Fruit fly (Drosophila melanogaster) whole organism, embryonic: Measurements from ENCODE around the gene SmE.

ENCODE experiments used
- Abd-B ChIP-seq: fragments of 200-800 bp; sonication (Bioruptor generic); optimal IDR thresholded peaks from 2 replicates; lab custom pipeline; 2018; ENCODE audit warnings: missing biosample characterization, mild to moderate bottlenecking, missing genetic modification characterization, moderate library complexity
- Awh ChIP-seq: fragments of 200-800 bp; sonication (Bioruptor generic); IDR thresholded peaks from 2 replicates; pipeline ENCODE4, ENCODE4 v1.3.6; 2022; ENCODE audit warnings: missing biosample characterization, missing genetic modification characterization
- Bgb ChIP-seq: fragments of 200-800 bp; sonication (Bioruptor generic); IDR thresholded peaks from 2 replicates; pipeline ENCODE4 v1.3.6; 2022; ENCODE audit warnings: missing biosample characterization, missing genetic modification characterization; ENCODE audit not compliant: partially characterized antibody
- CG11247 ChIP-seq: fragments of 200-800 bp; sonication (Bioruptor generic); IDR thresholded peaks from 2 replicates; pipeline ENCODE4 v1.3.6; 2022; ENCODE audit warnings: missing biosample characterization, missing genetic modification characterization
- CG11504 ChIP-seq: fragments of 200-800 bp; sonication (Bioruptor generic); optimal IDR thresholded peaks from 3 replicates; lab custom pipeline; 2019; ENCODE audit warnings: missing biosample characterization, mild to moderate bottlenecking, missing genetic modification characterization, moderate library complexity
- CG13287 ChIP-seq: fragments of 200-800 bp; sonication (Bioruptor generic); IDR thresholded peaks from 2 replicates; pipeline ENCODE4 v1.3.6; 2022; ENCODE audit warnings: missing biosample characterization, missing genetic modification characterization; ENCODE audit not compliant: partially characterized antibody
- CG17385 ChIP-seq: fragments of 200-800 bp; sonication (Bioruptor generic); optimal IDR thresholded peaks from 3 replicates; lab custom pipeline; 2018; ENCODE audit warnings: missing biosample characterization, mild to moderate bottlenecking, missing genetic modification characterization
- CG17912 ChIP-seq: fragments of 200-800 bp; sonication (Bioruptor generic); optimal IDR thresholded peaks from 2 replicates; lab custom pipeline; 2018; ENCODE audit warnings: missing biosample characterization, mild to moderate bottlenecking, missing genetic modification characterization
- CG2199 ChIP-seq: fragments of 200-800 bp; sonication (Bioruptor generic); IDR thresholded peaks from 3 replicates; pipeline ENCODE4 v1.3.6; 2022; ENCODE audit warnings: missing biosample characterization, missing genetic modification characterization
- CG30403 ChIP-seq: fragments of 200-800 bp; sonication (Bioruptor generic); optimal IDR thresholded peaks from 3 replicates; lab custom pipeline; 2016; ENCODE audit warnings: missing biosample characterization, missing genetic modification characterization
- CG3163 ChIP-seq: fragments of 200-800 bp; sonication (Bioruptor generic); optimal IDR thresholded peaks from 3 replicates; lab custom pipeline; 2016; ENCODE audit warnings: missing biosample characterization, missing genetic modification characterization
- CG33213 ChIP-seq: fragments of 200-800 bp; sonication (Bioruptor generic); optimal IDR thresholded peaks from 3 replicates; lab custom pipeline; 2016; ENCODE audit warnings: missing biosample characterization, missing genetic modification characterization
- CG34376 ChIP-seq: fragments of 200-800 bp; sonication (Bioruptor generic); optimal IDR thresholded peaks from 2 replicates; lab custom pipeline; 2018; ENCODE audit warnings: missing biosample characterization, mild to moderate bottlenecking, missing genetic modification characterization
- CG6854 ChIP-seq: fragments of 200-800 bp; sonication (Bioruptor generic); optimal IDR thresholded peaks from 3 replicates; lab custom pipeline; 2017; ENCODE audit warnings: missing biosample characterization, mild to moderate bottlenecking, missing genetic modification characterization
- CG7928 ChIP-seq: fragments of 200-800 bp; sonication (Bioruptor generic); optimal IDR thresholded peaks from 2 replicates; lab custom pipeline; 2017; ENCODE audit warnings: missing biosample characterization, mild to moderate bottlenecking, missing genetic modification characterization
- CG9817 ChIP-seq: fragments of 200-800 bp; sonication (Bioruptor generic); optimal IDR thresholded peaks from 2 replicates; lab custom pipeline; 2018; ENCODE audit warnings: missing biosample characterization, mild to moderate bottlenecking, missing genetic modification characterization, moderate library complexity
- Deaf1 ChIP-seq: fragments of 200-800 bp; optimal IDR thresholded peaks from 3 replicates; lab custom pipeline; 2019; ENCODE audit warnings: missing biosample characterization, mild to moderate bottlenecking, missing genetic modification characterization, moderate library complexity
- Dll ChIP-seq: fragments of 200-800 bp; sonication (Bioruptor generic); IDR thresholded peaks from 4 replicates; pipeline ENCODE4 v1.3.6; 2022; ENCODE audit warnings: missing biosample characterization, missing genetic modification characterization; ENCODE audit not compliant: partially characterized antibody
- Dp ChIP-seq: fragments of 200-800 bp; sonication (Bioruptor generic); optimal IDR thresholded peaks from 2 replicates; lab custom pipeline; 2018; ENCODE audit warnings: missing biosample characterization, mild to moderate bottlenecking, missing genetic modification characterization, moderate library complexity
- Dref ChIP-seq: fragments of 200-800 bp; sonication (Bioruptor generic); IDR thresholded peaks from 2 replicates; pipeline ENCODE4 v1.3.6; 2022; ENCODE audit warnings: missing biosample characterization, missing genetic modification characterization
- H2.0 ChIP-seq: fragments of 200-800 bp; sonication (Bioruptor generic); IDR thresholded peaks from 2 replicates; pipeline ENCODE4 v1.3.6; 2022; ENCODE audit warnings: missing biosample characterization, missing genetic modification characterization
- Hr51 ChIP-seq, 2 experiments: fragments of 200-800 bp; sonication (Bioruptor generic); optimal IDR thresholded peaks; 2 replicates in 1 of 2; 3 replicates in 1 of 2; lab custom pipeline; 2016 to 2018; ENCODE audit warnings: missing biosample characterization in 2 of 2, missing genetic modification characterization in 2 of 2, mild to moderate bottlenecking in 1 of 2, moderate library complexity in 1 of 2
- Med ChIP-seq: fragments of 200-800 bp; sonication (Bioruptor generic); peaks from one replicate; lab custom pipeline; 2016; ENCODE audit warnings: missing biosample characterization, missing genetic modification characterization, mild to moderate bottlenecking, inconsistent platforms, moderate library complexity
- Meics ChIP-seq: fragments of 200-800 bp; sonication (Bioruptor generic); optimal IDR thresholded peaks from 2 replicates; lab custom pipeline; 2017; ENCODE audit warnings: missing biosample characterization, mild to moderate bottlenecking, missing genetic modification characterization
- Opbp ChIP-seq: fragments of 200-800 bp; sonication (Bioruptor generic); IDR thresholded peaks from 3 replicates; pipeline ENCODE4 v1.3.6; 2022; ENCODE audit warnings: missing biosample characterization, missing genetic modification characterization; ENCODE audit not compliant: partially characterized antibody
- Pdp1 ChIP-seq, 2 experiments: fragments of 200-800 bp; sonication (Bioruptor generic); optimal IDR thresholded peaks; 3 replicates each; lab custom pipeline; 2016; ENCODE audit warnings: missing biosample characterization in 2 of 2, missing genetic modification characterization in 2 of 2, mild to moderate bottlenecking in 1 of 2, moderate library complexity in 1 of 2
- Scr ChIP-seq: fragments of 200-800 bp; sonication (Bioruptor generic); IDR thresholded peaks from 2 replicates; pipeline ENCODE4 v1.3.6; 2022; ENCODE audit warnings: missing biosample characterization, missing genetic modification characterization; ENCODE audit not compliant: partially characterized antibody
- Xbp1 ChIP-seq: fragments of 200-800 bp; sonication (Bioruptor generic); optimal IDR thresholded peaks from 3 replicates; lab custom pipeline; 2016; ENCODE audit warnings: missing biosample characterization, mild to moderate bottlenecking, missing genetic modification characterization
- amos ChIP-seq: fragments of 200-800 bp; sonication (Bioruptor generic); IDR thresholded peaks from 2 replicates; pipeline ENCODE4 v1.3.6; 2022; ENCODE audit warnings: missing biosample characterization, missing genetic modification characterization; ENCODE audit not compliant: partially characterized antibody
- bbx ChIP-seq: fragments of 200-800 bp; sonication (Bioruptor generic); IDR thresholded peaks from 2 replicates; pipeline ENCODE4 v1.3.6; 2022; ENCODE audit warnings: missing biosample characterization, missing genetic modification characterization; ENCODE audit not compliant: partially characterized antibody
- cad ChIP-seq: fragments of >200 bp; optimal IDR thresholded peaks from 2 replicates; lab custom pipeline; 2017; ENCODE audit warnings: missing biosample characterization, missing genetic modification characterization
- cg ChIP-seq: fragments of 200-800 bp; sonication (Bioruptor generic); optimal IDR thresholded peaks from 3 replicates; lab custom pipeline; 2019; ENCODE audit warnings: missing biosample characterization, mild to moderate bottlenecking, missing genetic modification characterization, moderate library complexity
- chif ChIP-seq, 2 experiments: fragments of 200-800 bp; sonication (Bioruptor generic); optimal IDR thresholded peaks; 3 replicates each; lab custom pipeline; 2016; ENCODE audit warnings: missing biosample characterization in 2 of 2, missing genetic modification characterization in 2 of 2
- crol ChIP-seq: fragments of 200-800 bp; sonication (Bioruptor generic); IDR thresholded peaks from 2 replicates; pipeline ENCODE4 v1.3.6; 2022; ENCODE audit warnings: missing biosample characterization, missing genetic modification characterization
- ewg ChIP-seq: fragments of 200-800 bp; sonication (Bioruptor generic); optimal IDR thresholded peaks from 3 replicates; lab custom pipeline; 2017; ENCODE audit warnings: mild to moderate bottlenecking, missing biosample characterization, missing genetic modification reagents, missing genetic modification characterization
- fd96Cb ChIP-seq: fragments of 200-800 bp; sonication (Bioruptor generic); optimal IDR thresholded peaks from 2 replicates; lab custom pipeline; 2018; ENCODE audit warnings: missing biosample characterization, mild to moderate bottlenecking, missing genetic modification characterization, moderate library complexity
- ind ChIP-seq: fragments of 200-800 bp; sonication (Bioruptor generic); optimal IDR thresholded peaks from 3 replicates; lab custom pipeline; 2016; ENCODE audit warnings: missing biosample characterization, missing genetic modification characterization
- kni ChIP-seq: fragments of 200-800 bp; sonication (Bioruptor generic); optimal IDR thresholded peaks from 3 replicates; lab custom pipeline; 2017; ENCODE audit warnings: mild to moderate bottlenecking, missing biosample characterization, missing genetic modification reagents, missing genetic modification characterization
- nerfin-1 ChIP-seq: fragments of 200-800 bp; sonication (Bioruptor generic); optimal IDR thresholded peaks from 3 replicates; lab custom pipeline; 2019; ENCODE audit warnings: missing biosample characterization, mild to moderate bottlenecking, missing genetic modification characterization, moderate library complexity
- onecut ChIP-seq: fragments of 200-800 bp; sonication (Bioruptor generic); IDR thresholded peaks from 2 replicates; pipeline ENCODE4 v1.3.6; 2022; ENCODE audit warnings: missing biosample characterization, missing genetic modification characterization
- pfk ChIP-seq: fragments of 200-800 bp; sonication (Bioruptor generic); optimal IDR thresholded peaks from 2 replicates; lab custom pipeline; 2018; ENCODE audit warnings: missing biosample characterization, mild to moderate bottlenecking, missing genetic modification characterization, moderate library complexity
- prd ChIP-seq, 3 experiments: fragments of >200 bp in 2 of 3; fragments of 200-800 bp in 1 of 3; sonication (Bioruptor generic) in 1 of 3; optimal IDR thresholded peaks in 2 of 3; IDR thresholded peaks in 1 of 3; 2 replicates in 2 of 3; 3 replicates in 1 of 3; pipeline versions ENCODE4 v1.3.6 to Lab custom; 2017 to 2022; ENCODE audit warnings: missing biosample characterization in 1 of 3, missing genetic modification characterization in 1 of 3
- pzg ChIP-seq: fragments of 200-800 bp; sonication (Bioruptor generic); optimal IDR thresholded peaks from 3 replicates; lab custom pipeline; 2018; ENCODE audit warnings: missing biosample characterization, mild to moderate bottlenecking, missing genetic modification characterization, moderate library complexity
- seq ChIP-seq: fragments of 200-800 bp; sonication (Bioruptor generic); IDR thresholded peaks from 2 replicates; pipeline ENCODE4 v1.3.6; 2022; ENCODE audit warnings: missing biosample characterization, missing genetic modification characterization
- sob ChIP-seq: fragments of 200-800 bp; sonication (Bioruptor generic); IDR thresholded peaks from 2 replicates; pipeline ENCODE4 v1.3.6; 2022; ENCODE audit warnings: missing biosample characterization, missing genetic modification characterization
- sqz ChIP-seq: fragments of 200-800 bp; sonication (Bioruptor generic); optimal IDR thresholded peaks from 3 replicates; lab custom pipeline; 2018; ENCODE audit warnings: missing biosample characterization, mild to moderate bottlenecking, missing genetic modification characterization
- tna ChIP-seq: fragments of 200-800 bp; sonication (Bioruptor generic); IDR thresholded peaks from 2 replicates; pipeline ENCODE4 v1.3.6; 2022; ENCODE audit warnings: missing biosample characterization, missing genetic modification characterization; ENCODE audit not compliant: partially characterized antibody

SmE gene

dm6 chr2L:7856380-7857127, 28.7 kb downstream of the SmE start, which contains the start of gene lectin-28C (continued):
- peak; percentile 71 for TF ChIP-seq Bgb (GFP tag; lab: Robert Waterston, UW)
- peak; percentile 61 for TF ChIP-seq amos
- peak; percentile 27 for TF ChIP-seq CG3163
- TF ChIP-seq Dp (GFP tag; lab: Kevin White, UChicago) = peak; percentile 58
- peak; percentile 21; the same call in 1 of the 2 replicates for TF ChIP-seq CG11247 (GFP tag; lab: Robert Waterston, UW)
- TF ChIP-seq CG2199 (GFP tag; lab: Robert Waterston, UW) = peak; percentile 99
- TF ChIP-seq CG6854 = peak; percentile 48
- peak; percentile 66 for TF ChIP-seq bbx (GFP tag; lab: Robert Waterston, UW)
- TF ChIP-seq Pdp1 (GFP tag; optimal IDR thresholded peaks at IDR 0.05; lab: Kevin White, UChicago) = peak in 1 of 2 experiments; percentile 1
- TF ChIP-seq H2.0 (GFP tag; lab: Robert Waterston, UW) = 0 out of 2 replicates have a peak, but pooled peaks have one; percentile 14
- peak; percentile 70 for TF ChIP-seq Med
- peak; percentile 8 for TF ChIP-seq CG9817 (tag; lab: Kevin White, UChicago)
- TF ChIP-seq Scr (GFP tag; lab: Robert Waterston, UW) = 0 out of 2 replicates have a peak, but pooled peaks have one; percentile 12
- TF ChIP-seq Xbp1 (GFP tag; lab: Kevin White, UChicago) = peak; percentile 13
- TF ChIP-seq sob (GFP tag; lab: Robert Waterston, UW) = peak; percentile 24; the same call in 1 of the 2 replicates
- TF ChIP-seq CG11504 (tag; lab: Kevin White, UChicago) = peak; percentile 44
- 0 out of 2 replicates have a peak, but pooled peaks have one; percentile 20 for TF ChIP-seq Dref
- peak; percentile 4 for TF ChIP-seq CG30403
- peak; percentile 22 for TF ChIP-seq ind (GFP tag; lab: Kevin White, UChicago)
- peak; percentile 12 for TF ChIP-seq CG33213
- peak; percentile 32; the same call in 1 of the 2 replicates for TF ChIP-seq tna
- peak in 1 of 2 experiments; percentile 4 for TF ChIP-seq Hr51 (GFP tag; optimal IDR thresholded peaks at IDR 0.05; lab: Kevin White, UChicago)
- TF ChIP-seq chif (GFP tag; optimal IDR thresholded peaks at IDR 0.05; lab: Kevin White, UChicago) = peak in 1 of 2 experiments; percentile 13
- TF ChIP-seq Dll (GFP tag; lab: Robert Waterston, UW) = peak; percentile 22; the same call in 1 of the 4 replicates
- peak; percentile 9; the same call in 1 of the 2 replicates for TF ChIP-seq onecut (GFP tag; lab: Robert Waterston, UW)
- peak; percentile 29 for TF ChIP-seq CG17912
- TF ChIP-seq CG13287 (GFP tag; lab: Robert Waterston, UW) = peak; percentile 65
- TF ChIP-seq Awh (GFP tag; lab: Robert Waterston, UW) = 0 out of 2 replicates have a peak, but pooled peaks have one; percentile 10
- peak; percentile 94 for TF ChIP-seq cad (GFP tag; lab: Kevin White, UChicago)
- peak; percentile 16 for TF ChIP-seq pzg (GFP tag; lab: Kevin White, UChicago)
- TF ChIP-seq Opbp (GFP tag; lab: Robert Waterston, UW) = peak; percentile 82
- TF ChIP-seq Abd-B (GFP tag; lab: Kevin White, UChicago) = peak; percentile 87

DNA sequence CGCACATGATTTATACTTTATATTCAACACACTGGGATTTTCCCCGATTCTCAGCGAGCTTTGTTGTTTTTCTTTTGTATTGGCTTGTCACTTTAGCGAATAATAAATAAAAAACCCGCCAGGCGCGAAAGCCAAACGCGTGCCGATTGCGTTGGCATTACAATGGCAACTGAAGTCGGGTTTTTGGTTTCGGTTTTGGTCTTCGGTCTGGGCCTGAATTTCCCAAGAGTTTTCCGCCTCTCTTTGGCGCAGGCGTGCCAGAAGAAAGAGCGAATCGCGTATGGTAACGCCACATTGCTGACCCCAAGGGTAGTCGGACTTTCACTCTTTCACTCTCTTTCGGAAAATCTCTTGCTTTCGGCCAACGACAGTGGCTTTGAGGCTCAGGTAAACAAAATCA, 30.1 kb downstream of the SmE start, which contains the start of gene CG14535:
Gene CG14535 (minus strand): TSS at position 368 of the 400 bp plus-strand sequence.
- TF ChIP-seq pfk (GFP tag; lab: Kevin White, UChicago) (no peak), prd (optimal IDR thresholded peaks at IDR 0.05; lab: Kevin White, UChicago) (no peak), prd (GFP tag; IDR thresholded peaks at IDR 0.05; lab: Robert Waterston, UW) (no peak), crol (GFP tag; lab: Robert Waterston, UW) (no peak), sqz (GFP tag; lab: Kevin White, UChicago) (peak; percentile 29), cg (peak; percentile 6), CG34376 (no peak), CG17385 (GFP tag; lab: Kevin White, UChicago) (no peak), ewg (GFP tag; lab: Kevin White, UChicago) (peak; percentile 84), kni (GFP tag; lab: Kevin White, UChicago) (no peak), Meics (GFP tag; lab: Kevin White, UChicago) (no peak), CG7928 (GFP tag; lab: Kevin White, UChicago) (no peak), nerfin-1 (tag; lab: Kevin White, UChicago) (peak; percentile 13), Deaf1 (tag; lab: Kevin White, UChicago) (peak; percentile 95), fd96Cb (no peak), seq (no peak), Hr51 (GFP tag; optimal IDR thresholded peaks at IDR 0.05; lab: Kevin White, UChicago) (no peak)
